Fruit fly (Drosophila melanogaster): ENCODE results near the gene yellow-e3.

DNA sequence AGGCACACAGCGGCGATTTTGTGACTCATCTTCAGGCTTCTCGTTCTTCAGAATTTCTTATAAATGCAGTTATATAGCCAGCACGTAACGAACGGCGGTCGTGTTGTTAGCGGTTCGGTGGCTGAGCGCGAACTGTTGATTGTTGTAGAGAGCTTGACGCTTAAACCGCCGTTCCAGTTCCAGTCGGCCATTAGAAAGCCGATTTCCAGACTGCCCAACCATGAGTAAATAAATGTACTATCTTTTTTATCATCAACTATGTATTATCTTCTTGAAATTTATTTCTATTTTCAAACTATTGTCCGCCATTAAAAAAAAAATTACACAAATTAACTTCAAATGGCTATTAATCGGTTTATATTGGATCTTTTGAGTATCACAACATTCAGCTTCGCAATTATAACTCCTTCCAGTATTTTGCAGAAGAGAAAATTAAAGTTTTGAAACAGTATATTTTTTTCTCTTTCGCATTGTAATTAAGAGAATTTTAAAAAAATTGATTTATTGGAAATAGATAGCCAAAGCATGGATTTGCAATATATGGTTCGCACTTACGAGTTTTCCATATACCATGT, 2.9 kb downstream of the yellow-e3 start, which contains the start of gene GILT1:
- TF ChIP-seq CG12768 (GFP tag; optimal IDR thresholded peaks at IDR 0.05) (no peak), CG14711 (tag; optimal IDR thresholded peaks at IDR 0.05) (no peak), CG5204 (GFP tag; optimal IDR thresholded peaks at IDR 0.05) (no peak)
